Fruit fly (Drosophila melanogaster) whole organism, adult: Measurements from ENCODE around the gene CG31792.
A peak's percentile ranks its signal among the peaks of the same experiment; 100 is the strongest.

Experiments
- CG11617 ChIP-seq: fragments of 200-800 bp; sonication (Bioruptor generic); optimal IDR thresholded peaks from 2 replicates; lab custom pipeline; 2017; ENCODE audit warnings: mild to moderate bottlenecking, missing biosample characterization, missing genetic modification reagents, missing genetic modification characterization
- CG12768 ChIP-seq: fragments of 200-800 bp; sonication (Bioruptor generic); optimal IDR thresholded peaks from 2 replicates; lab custom pipeline; 2017; ENCODE audit warnings: missing biosample characterization, missing genetic modification characterization, mild to moderate bottlenecking, moderate library complexity, missing genetic modification reagents
- CG14711 ChIP-seq: fragments of 200-800 bp; sonication (Bioruptor generic); optimal IDR thresholded peaks from 2 replicates; lab custom pipeline; 2018; ENCODE audit warnings: missing biosample characterization, mild to moderate bottlenecking, missing genetic modification characterization, moderate library complexity
- CG1620 ChIP-seq: fragments of 200-800 bp; sonication (Bioruptor generic); optimal IDR thresholded peaks from 2 replicates; lab custom pipeline; 2016; ENCODE audit warnings: missing biosample characterization, missing genetic modification characterization
- CG33017 ChIP-seq: fragments of 200-800 bp; sonication (Bioruptor generic); optimal IDR thresholded peaks from 2 replicates; lab custom pipeline; 2018; ENCODE audit warnings: missing biosample characterization, mild to moderate bottlenecking, missing genetic modification characterization, moderate library complexity
- CG5204 ChIP-seq: fragments of 200-800 bp; sonication (Bioruptor generic); optimal IDR thresholded peaks from 2 replicates; lab custom pipeline; 2016; ENCODE audit warnings: missing biosample characterization, missing genetic modification characterization
- CG7045 ChIP-seq: fragments of 200-800 bp; sonication (Bioruptor generic); optimal IDR thresholded peaks from 2 replicates; lab custom pipeline; 2017; ENCODE audit warnings: missing biosample characterization, mild to moderate bottlenecking, missing genetic modification characterization
- CG7101 ChIP-seq: fragments of 200-800 bp; sonication (Bioruptor generic); optimal IDR thresholded peaks from 2 replicates; lab custom pipeline; 2018; ENCODE audit warnings: missing biosample characterization, mild to moderate bottlenecking, missing genetic modification characterization, moderate library complexity
- Clk ChIP-seq: fragments of 200-800 bp; sonication (Bioruptor generic); optimal IDR thresholded peaks from 2 replicates; lab custom pipeline; 2017; ENCODE audit warnings: missing biosample characterization, missing genetic modification characterization
- Crg-1 ChIP-seq: fragments of 200-800 bp; sonication (Bioruptor generic); optimal IDR thresholded peaks from 2 replicates; lab custom pipeline; 2016; ENCODE audit warnings: missing biosample characterization, missing genetic modification characterization
- Hr96 ChIP-seq: fragments of 200-800 bp; sonication (Bioruptor generic); optimal IDR thresholded peaks from 2 replicates; lab custom pipeline; 2016; ENCODE audit warnings: missing biosample characterization, missing genetic modification characterization
- Mnt ChIP-seq: fragments of 200-800 bp; sonication (Bioruptor generic); optimal IDR thresholded peaks from 2 replicates; lab custom pipeline; 2016; ENCODE audit warnings: missing biosample characterization, mild to moderate bottlenecking, missing genetic modification characterization
- bab1 ChIP-seq: fragments of 200-800 bp; sonication (Bioruptor generic); optimal IDR thresholded peaks from 3 replicates; lab custom pipeline; 2019; ENCODE audit warnings: missing biosample characterization, mild to moderate bottlenecking, missing genetic modification characterization, moderate library complexity
- cic ChIP-seq: fragments of 200-800 bp; sonication (Bioruptor generic); optimal IDR thresholded peaks from 2 replicates; lab custom pipeline; 2017; ENCODE audit warnings: missing biosample characterization, mild to moderate bottlenecking, missing genetic modification characterization, moderate library complexity
- cnc ChIP-seq, 2 experiments: fragments of >200 bp; optimal IDR thresholded peaks; 2 replicates each; lab custom pipeline; 2017
- kay ChIP-seq: fragments of 200-800 bp; sonication (Bioruptor generic); peaks from one replicate; lab custom pipeline; 2016; ENCODE audit warnings: missing biosample characterization, missing genetic modification characterization, borderline replicate concordance
- ovo ChIP-seq: fragments of 200-800 bp; sonication (Bioruptor generic); optimal IDR thresholded peaks from 2 replicates; lab custom pipeline; 2016; ENCODE audit warnings: missing biosample characterization, missing genetic modification characterization
- pad ChIP-seq: fragments of 200-800 bp; sonication (Bioruptor generic); optimal IDR thresholded peaks from 3 replicates; lab custom pipeline; 2017; ENCODE audit warnings: missing biosample characterization, missing genetic modification characterization, mild to moderate bottlenecking, moderate library complexity, missing genetic modification reagents
- tj ChIP-seq: fragments of 200-800 bp; sonication (Bioruptor generic); optimal IDR thresholded peaks from 3 replicates; lab custom pipeline; 2017; ENCODE audit warnings: missing biosample characterization, mild to moderate bottlenecking, missing genetic modification characterization, moderate library complexity
- toe ChIP-seq: fragments of 200-800 bp; sonication (Bioruptor generic); optimal IDR thresholded peaks from 2 replicates; lab custom pipeline; 2016; ENCODE audit warnings: missing biosample characterization, missing genetic modification characterization

CG31792 gene

DNA sequence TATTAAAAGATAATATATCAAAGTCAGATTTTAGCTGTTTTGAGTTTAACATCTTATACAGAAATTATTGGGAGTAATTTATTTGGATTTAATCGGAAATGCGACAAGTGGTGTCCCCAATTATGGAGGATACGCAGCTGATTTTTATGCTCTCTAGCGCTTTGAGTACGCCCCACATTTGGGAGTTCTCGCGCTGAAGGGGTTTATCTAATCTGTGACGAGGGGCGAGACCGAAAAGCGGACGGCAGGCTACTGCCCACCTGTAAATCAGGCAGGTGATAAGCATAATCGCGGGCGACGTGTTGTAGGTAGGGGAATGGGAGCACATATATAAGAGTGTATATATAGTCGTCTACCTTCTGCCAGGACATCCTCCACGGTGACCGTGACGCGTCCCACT lies 29.4 kb upstream of the CG31792 start:
- TF ChIP-seq tj (GFP tag; lab: Kevin White, UChicago) (no peak), CG7045 (no peak), cic (GFP tag; lab: Kevin White, UChicago) (no peak), CG1620 (GFP tag; lab: Kevin White, UChicago) (no peak), CG33017 (no peak), pad (no peak), kay (no peak), Crg-1 (no peak), bab1 (GFP tag; lab: Kevin White, UChicago) (no peak), Clk (no peak), CG5204 (GFP tag; lab: Kevin White, UChicago) (no peak), toe (GFP tag; lab: Kevin White, UChicago) (no peak), CG11617 (GFP tag; lab: Kevin White, UChicago) (no peak), CG12768 (GFP tag; lab: Kevin White, UChicago) (no peak)

DNA sequence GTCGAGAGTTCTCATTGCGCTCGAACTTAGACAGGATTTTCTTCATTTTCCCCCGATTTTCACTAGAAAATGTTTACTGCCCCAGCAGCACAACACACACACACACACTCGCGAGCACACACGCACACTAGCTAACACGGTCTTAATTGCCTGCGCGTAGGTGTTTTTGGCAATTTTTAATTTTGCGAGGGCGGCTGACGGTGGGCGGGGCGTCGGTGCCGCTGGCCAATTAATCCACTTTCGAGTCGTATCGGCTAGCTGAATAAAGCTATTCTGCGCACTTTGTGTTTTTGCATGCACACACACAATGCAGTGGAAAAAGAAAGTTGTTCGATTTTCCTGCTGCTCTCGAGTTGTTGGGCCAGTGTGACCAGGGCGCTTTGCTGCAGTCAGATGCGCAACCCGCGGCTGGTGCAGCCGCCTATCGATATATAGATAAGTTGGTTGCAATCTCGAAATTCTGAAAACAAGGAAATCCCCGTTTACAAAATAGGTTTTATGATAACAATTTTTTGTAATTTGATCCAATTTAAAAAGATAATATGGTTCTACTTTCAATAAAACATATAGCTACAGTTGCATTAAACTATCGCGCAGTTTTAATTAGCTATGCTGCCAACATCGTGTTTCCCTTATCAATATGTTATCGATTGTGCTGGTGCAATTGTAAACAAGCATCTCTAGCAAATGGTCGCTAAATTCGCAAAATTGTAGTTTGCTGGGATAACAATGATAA lies 28.7 kb upstream of the CG31792 start, which contains the start of the genes Nak and Tango6:
Gene Nak, minus strand, starts transcription at position 375 of the 736 bp plus-strand sequence.
Gene Tango6, plus strand, starts transcription at position 659 of the 736 bp plus-strand sequence.
- peak; percentile 53 for TF ChIP-seq CG11617 (GFP tag; lab: Kevin White, UChicago)
- TF ChIP-seq Clk = no peak
- peak; percentile 40 for TF ChIP-seq CG7045
- peak; percentile 53 for TF ChIP-seq CG5204 (GFP tag; lab: Kevin White, UChicago)
- TF ChIP-seq Mnt (GFP tag; lab: Kevin White, UChicago) = peak; percentile 71
- TF ChIP-seq CG12768 (GFP tag; lab: Kevin White, UChicago) = no peak
- peak; percentile 55 for TF ChIP-seq CG7101 (tag; lab: Kevin White, UChicago)
- peak; percentile 41 for TF ChIP-seq CG33017
- TF ChIP-seq pad = peak; percentile 44
- TF ChIP-seq CG14711 (tag; lab: Kevin White, UChicago) = peak; percentile 46
- no peak for TF ChIP-seq kay
- TF ChIP-seq ovo (GFP tag; lab: Kevin White, UChicago) = no peak
- peak; percentile 49 for TF ChIP-seq tj (GFP tag; lab: Kevin White, UChicago)
- peak; percentile 48 for TF ChIP-seq Crg-1
- TF ChIP-seq cic (GFP tag; lab: Kevin White, UChicago) = peak; percentile 13
- TF ChIP-seq Hr96 (GFP tag; lab: Kevin White, UChicago) = peak; percentile 67
- TF ChIP-seq bab1 (GFP tag; lab: Kevin White, UChicago) = peak; percentile 63
- TF ChIP-seq toe (GFP tag; lab: Kevin White, UChicago) = peak; percentile 63
- peak; percentile 58 for TF ChIP-seq CG1620 (GFP tag; lab: Kevin White, UChicago)
- TF ChIP-seq cnc (optimal IDR thresholded peaks at IDR 0.05; lab: Kevin White, UChicago) = no peak

DNA sequence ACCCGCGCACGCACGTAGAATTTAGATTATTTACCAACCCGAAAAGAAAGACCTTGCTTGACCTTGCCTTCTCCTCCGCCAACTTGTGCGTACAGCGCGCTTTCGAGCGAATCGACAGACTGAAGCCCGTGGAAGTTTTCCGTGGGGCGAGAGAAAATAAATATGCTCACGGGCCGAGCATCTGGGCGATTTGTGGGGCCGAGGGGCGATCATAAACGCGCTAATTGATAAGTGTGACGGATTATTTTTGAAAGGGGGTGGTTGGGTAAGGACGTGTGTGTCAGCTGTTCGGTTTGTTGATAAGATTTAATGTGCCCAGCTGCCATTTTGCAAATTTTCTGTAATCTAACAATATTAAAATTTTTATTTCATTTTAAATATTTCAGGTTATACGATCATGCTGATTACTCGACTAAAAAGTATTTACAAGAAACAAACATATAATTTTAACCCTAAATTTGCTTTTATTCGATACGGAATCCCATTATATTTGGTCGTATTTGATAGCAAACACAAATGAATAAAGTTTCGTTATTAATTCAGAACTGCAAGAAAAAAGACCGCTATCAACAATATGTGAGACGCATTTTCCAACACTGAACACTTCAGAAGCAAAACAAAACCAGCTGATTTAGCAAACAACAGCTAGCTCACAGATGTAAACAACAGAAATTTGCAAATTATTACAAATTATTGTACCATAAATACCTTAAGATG lies 23.0 kb upstream of the CG31792 start, which contains the start of the genes L2HGDH and CG10431:
Gene L2HGDH, minus strand, starts transcription at position 386 of the 717 bp plus-strand sequence.
Gene CG10431, plus strand, starts transcription at position 648 of the 717 bp plus-strand sequence.
- TF ChIP-seq kay = no peak
- peak; percentile 76 for TF ChIP-seq tj (GFP tag; lab: Kevin White, UChicago)
- TF ChIP-seq Mnt (GFP tag; lab: Kevin White, UChicago) = peak; percentile 80
- peak; percentile 77 for TF ChIP-seq Crg-1
- TF ChIP-seq CG5204 (GFP tag; lab: Kevin White, UChicago) = no peak
- peak; percentile 47 for TF ChIP-seq bab1 (GFP tag; lab: Kevin White, UChicago)
- no peak for TF ChIP-seq cnc (optimal IDR thresholded peaks at IDR 0.05; lab: Kevin White, UChicago)
- peak; percentile 57 for TF ChIP-seq Clk
- TF ChIP-seq CG1620 (GFP tag; lab: Kevin White, UChicago) = peak; percentile 59
- peak; percentile 81 for TF ChIP-seq ovo (GFP tag; lab: Kevin White, UChicago)
- TF ChIP-seq CG12768 (GFP tag; lab: Kevin White, UChicago) = peak; percentile 80
- peak; percentile 56 for TF ChIP-seq CG7045
- TF ChIP-seq CG33017 = peak; percentile 63
- TF ChIP-seq pad = peak; percentile 73
- peak; percentile 83 for TF ChIP-seq CG11617 (GFP tag; lab: Kevin White, UChicago)
- peak; percentile 60 for TF ChIP-seq Hr96 (GFP tag; lab: Kevin White, UChicago)
- peak; percentile 83 for TF ChIP-seq toe (GFP tag; lab: Kevin White, UChicago)
- peak; percentile 78 for TF ChIP-seq CG7101 (tag; lab: Kevin White, UChicago)
- peak; percentile 84 for TF ChIP-seq cic (GFP tag; lab: Kevin White, UChicago)
- peak; percentile 68 for TF ChIP-seq CG14711 (tag; lab: Kevin White, UChicago)

DNA sequence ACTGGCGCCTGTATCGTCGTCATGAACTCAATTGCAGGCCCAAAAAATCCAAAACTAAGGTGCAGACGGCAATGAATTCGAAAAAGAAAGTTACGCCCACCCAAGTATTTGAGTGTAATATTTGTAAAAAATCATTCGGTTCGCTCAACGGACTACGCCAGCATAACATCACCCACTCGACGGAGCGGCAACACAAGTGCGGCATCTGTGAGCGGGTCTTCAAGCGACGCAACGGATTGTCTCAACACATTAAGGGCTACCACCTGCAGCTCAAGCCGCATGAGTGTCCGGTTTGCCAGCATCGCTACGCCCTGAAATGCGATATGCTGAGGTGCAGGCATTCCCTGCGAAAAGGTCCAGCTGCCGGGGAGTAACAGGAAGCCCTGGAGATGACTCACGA lies 20.5 kb upstream of the CG31792 start:
- no peak for TF ChIP-seq cnc (optimal IDR thresholded peaks at IDR 0.05; lab: Kevin White, UChicago)
- no peak for TF ChIP-seq tj (GFP tag; lab: Kevin White, UChicago)
- no peak for TF ChIP-seq ovo (GFP tag; lab: Kevin White, UChicago)
- TF ChIP-seq CG1620 (GFP tag; lab: Kevin White, UChicago) = no peak
- TF ChIP-seq cic (GFP tag; lab: Kevin White, UChicago) = no peak
- no peak for TF ChIP-seq CG11617 (GFP tag; lab: Kevin White, UChicago)
- no peak for TF ChIP-seq Crg-1
- TF ChIP-seq bab1 (GFP tag; lab: Kevin White, UChicago) = no peak
- no peak for TF ChIP-seq kay
- no peak for TF ChIP-seq Clk
- TF ChIP-seq CG7101 (tag; lab: Kevin White, UChicago) = no peak
- TF ChIP-seq pad = no peak
- no peak for TF ChIP-seq Hr96 (GFP tag; lab: Kevin White, UChicago)
- TF ChIP-seq CG7045 = no peak

DNA sequence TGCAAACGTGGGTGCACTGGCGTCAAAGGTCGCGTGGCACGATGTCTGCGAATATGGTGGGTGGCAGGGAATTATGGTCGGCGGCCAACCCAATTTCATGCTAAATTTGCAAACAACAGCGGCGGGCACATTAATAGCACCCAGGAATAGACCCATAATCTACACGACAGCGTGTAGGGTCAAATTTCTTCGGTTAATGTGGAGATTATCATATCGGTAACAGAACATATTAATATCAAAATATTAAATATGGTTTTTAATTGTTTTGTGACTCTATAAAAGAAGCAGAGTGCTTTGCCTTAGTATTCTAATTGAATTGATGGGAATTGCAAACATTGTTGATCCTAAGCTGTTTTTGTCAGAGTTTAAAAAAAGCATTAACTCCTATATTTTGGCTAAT lies 18.3 kb upstream of the CG31792 start:
- TF ChIP-seq kay (no peak), toe (GFP tag; lab: Kevin White, UChicago) (no peak), CG7045 (no peak)
